Fruit fly (Drosophila melanogaster) whole organism, embryonic: ENCODE results near the gene udt.

Experiments
- Asciz ChIP-seq: fragments of 200-800 bp; sonication (Bioruptor generic); optimal IDR thresholded peaks from 2 replicates; lab custom pipeline; 2017; ENCODE audit warnings: missing biosample characterization, mild to moderate bottlenecking, missing genetic modification characterization, missing genetic modification reagents
- Bteb2 ChIP-seq: fragments of 200-800 bp; sonication (Bioruptor generic); optimal IDR thresholded peaks from 2 replicates; lab custom pipeline; 2016; ENCODE audit warnings: missing biosample characterization, missing genetic modification characterization
- CG10321 ChIP-seq: fragments of 200-800 bp; sonication (Bioruptor generic); IDR thresholded peaks from 2 replicates; pipeline ENCODE4 v1.3.6; 2022; ENCODE audit warnings: missing biosample characterization, missing genetic modification characterization
- CG11695 ChIP-seq: fragments of 200-800 bp; sonication (Bioruptor generic); IDR thresholded peaks from 3 replicates; pipeline ENCODE4 v1.3.6; 2022; ENCODE audit warnings: missing biosample characterization, missing genetic modification characterization
- CG13894 ChIP-seq: fragments of 200-800 bp; sonication (Bioruptor generic); optimal IDR thresholded peaks from 3 replicates; lab custom pipeline; 2018; ENCODE audit warnings: missing biosample characterization, mild to moderate bottlenecking, missing genetic modification characterization, moderate library complexity
- CG14667 ChIP-seq: fragments of 200-800 bp; sonication (Bioruptor generic); IDR thresholded peaks from 2 replicates; pipeline ENCODE4 v1.3.6; 2022; ENCODE audit warnings: missing biosample characterization, missing genetic modification characterization
- CG15011 ChIP-seq: fragments of 200-800 bp; sonication (Bioruptor generic); optimal IDR thresholded peaks from 3 replicates; lab custom pipeline; 2018; ENCODE audit warnings: missing biosample characterization, mild to moderate bottlenecking, missing genetic modification characterization
- CG15601 ChIP-seq: fragments of 200-800 bp; sonication (Bioruptor generic); optimal IDR thresholded peaks from 3 replicates; lab custom pipeline; 2019; ENCODE audit warnings: missing biosample characterization, mild to moderate bottlenecking, missing genetic modification characterization, moderate library complexity
- CG17568 ChIP-seq: fragments of 200-800 bp; sonication (Bioruptor generic); optimal IDR thresholded peaks from 2 replicates; lab custom pipeline; 2018; ENCODE audit warnings: missing biosample characterization, mild to moderate bottlenecking, missing genetic modification characterization, moderate library complexity
- CG17612 ChIP-seq: fragments of 200-800 bp; sonication (Bioruptor generic); IDR thresholded peaks from 2 replicates; pipeline ENCODE4 v1.3.6; 2022; ENCODE audit warnings: missing biosample characterization, missing genetic modification characterization
- CG18619 ChIP-seq: fragments of 200-800 bp; sonication (Bioruptor generic); optimal IDR thresholded peaks from 3 replicates; lab custom pipeline; 2017; ENCODE audit warnings: missing biosample characterization, mild to moderate bottlenecking, missing genetic modification characterization
- CG2129 ChIP-seq: fragments of 200-800 bp; sonication (Bioruptor generic); IDR thresholded peaks from 2 replicates; pipeline ENCODE4 v1.3.6; 2022; ENCODE audit warnings: missing biosample characterization, missing genetic modification characterization; ENCODE audit not compliant: partially characterized antibody
- CG2199 ChIP-seq: fragments of 200-800 bp; sonication (Bioruptor generic); IDR thresholded peaks from 3 replicates; pipeline ENCODE4 v1.3.6; 2022; ENCODE audit warnings: missing biosample characterization, missing genetic modification characterization
- CG2678 ChIP-seq: fragments of 200-800 bp; sonication (Bioruptor generic); optimal IDR thresholded peaks from 3 replicates; lab custom pipeline; 2019; ENCODE audit warnings: missing biosample characterization, mild to moderate bottlenecking, missing genetic modification characterization, moderate library complexity
- CG2712 ChIP-seq: fragments of 200-800 bp; optimal IDR thresholded peaks from 3 replicates; lab custom pipeline; 2019; ENCODE audit warnings: missing biosample characterization, mild to moderate bottlenecking, missing genetic modification characterization, moderate library complexity
- CG2875 ChIP-seq: fragments of 200-800 bp; sonication (Bioruptor generic); optimal IDR thresholded peaks from 2 replicates; lab custom pipeline; 2017; ENCODE audit warnings: missing biosample characterization, mild to moderate bottlenecking, missing genetic modification characterization, missing genetic modification reagents
- CG3847 ChIP-seq: fragments of 200-800 bp; sonication (Bioruptor generic); IDR thresholded peaks from 2 replicates; pipeline ENCODE4 v1.3.6; 2022; ENCODE audit warnings: missing biosample characterization, missing genetic modification characterization
- CG4707 ChIP-seq: fragments of 200-800 bp; sonication (Bioruptor generic); optimal IDR thresholded peaks from 2 replicates; lab custom pipeline; 2018; ENCODE audit warnings: missing biosample characterization, mild to moderate bottlenecking, missing genetic modification characterization, moderate library complexity
- CG7928 ChIP-seq: fragments of 200-800 bp; sonication (Bioruptor generic); optimal IDR thresholded peaks from 2 replicates; lab custom pipeline; 2017; ENCODE audit warnings: missing biosample characterization, mild to moderate bottlenecking, missing genetic modification characterization
- CG7963 ChIP-seq: fragments of 200-800 bp; sonication (Bioruptor generic); IDR thresholded peaks from 3 replicates; pipeline ENCODE4 v1.3.6; 2022; ENCODE audit warnings: missing biosample characterization, missing genetic modification characterization; ENCODE audit not compliant: partially characterized antibody
- CG8290 ChIP-seq, 3 experiments: fragments of 200-800 bp; sonication (Bioruptor generic); optimal IDR thresholded peaks; 2 replicates each; lab custom pipeline; 2016 to 2019; ENCODE audit warnings: missing biosample characterization in 3 of 3, missing genetic modification characterization in 3 of 3, mild to moderate bottlenecking in 2 of 3, moderate library complexity in 1 of 3
- CG9876 ChIP-seq: fragments of 200-800 bp; sonication (Bioruptor generic); optimal IDR thresholded peaks from 2 replicates; lab custom pipeline; 2016; ENCODE audit warnings: missing biosample characterization, missing genetic modification characterization
- CrebB ChIP-seq: fragments of 200-800 bp; sonication (Bioruptor generic); optimal IDR thresholded peaks from 3 replicates; lab custom pipeline; 2018; ENCODE audit warnings: missing biosample characterization, mild to moderate bottlenecking, missing genetic modification characterization
- Deaf1 ChIP-seq: fragments of 200-800 bp; optimal IDR thresholded peaks from 3 replicates; lab custom pipeline; 2019; ENCODE audit warnings: missing biosample characterization, mild to moderate bottlenecking, missing genetic modification characterization, moderate library complexity
- ERR ChIP-seq: fragments of 200-800 bp; sonication (Bioruptor generic); optimal IDR thresholded peaks from 2 replicates; lab custom pipeline; 2016; ENCODE audit warnings: missing biosample characterization, missing genetic modification characterization
- Fer1 ChIP-seq: fragments of 200-800 bp; sonication (Bioruptor generic); optimal IDR thresholded peaks from 2 replicates; lab custom pipeline; 2017; ENCODE audit warnings: missing biosample characterization, mild to moderate bottlenecking, missing genetic modification characterization
- Lhr ChIP-seq: fragments of 200-800 bp; sonication (Bioruptor generic); optimal IDR thresholded peaks from 3 replicates; lab custom pipeline; 2017; ENCODE audit warnings: mild to moderate bottlenecking, missing biosample characterization, missing genetic modification reagents, missing genetic modification characterization
- Meics ChIP-seq: fragments of 200-800 bp; sonication (Bioruptor generic); optimal IDR thresholded peaks from 2 replicates; lab custom pipeline; 2017; ENCODE audit warnings: missing biosample characterization, mild to moderate bottlenecking, missing genetic modification characterization
- Myb ChIP-seq: fragments of 200-800 bp; sonication (Bioruptor generic); optimal IDR thresholded peaks from 2 replicates; lab custom pipeline; 2016; ENCODE audit warnings: missing biosample characterization, missing genetic modification characterization
- NC2β ChIP-seq: fragments of 200-800 bp; sonication (Bioruptor generic); optimal IDR thresholded peaks from 2 replicates; lab custom pipeline; 2016; ENCODE audit warnings: missing biosample characterization, missing genetic modification characterization
- Xrp1 ChIP-seq: fragments of 200-800 bp; sonication (Bioruptor generic); IDR thresholded peaks from 2 replicates; pipeline ENCODE4 v1.3.6; 2022; ENCODE audit warnings: missing biosample characterization, missing genetic modification characterization
- br ChIP-seq: fragments of >200 bp; optimal IDR thresholded peaks from 2 replicates; lab custom pipeline; 2017
- crp ChIP-seq, 2 experiments: fragments of 200-800 bp; sonication (Bioruptor generic); optimal IDR thresholded peaks; 2 replicates in 1 of 2; 3 replicates in 1 of 2; lab custom pipeline; 2017; ENCODE audit warnings: missing biosample characterization in 2 of 2, missing genetic modification characterization in 2 of 2, mild to moderate bottlenecking in 1 of 2, moderate library complexity in 1 of 2
- dimm ChIP-seq: fragments of 200-800 bp; sonication (Bioruptor generic); IDR thresholded peaks from 2 replicates; pipeline ENCODE4 v1.3.6; 2022; ENCODE audit warnings: missing biosample characterization, missing genetic modification characterization
- emc ChIP-seq: fragments of 200-800 bp; sonication (Bioruptor generic); optimal IDR thresholded peaks from 2 replicates; lab custom pipeline; 2016; ENCODE audit warnings: missing biosample characterization, missing genetic modification characterization
- ems ChIP-seq: fragments of 200-800 bp; sonication (Bioruptor generic); optimal IDR thresholded peaks from 3 replicates; lab custom pipeline; 2016; ENCODE audit warnings: missing biosample characterization, missing genetic modification characterization
- ewg ChIP-seq: fragments of 200-800 bp; sonication (Bioruptor generic); optimal IDR thresholded peaks from 3 replicates; lab custom pipeline; 2017; ENCODE audit warnings: mild to moderate bottlenecking, missing biosample characterization, missing genetic modification reagents, missing genetic modification characterization
- fd102C ChIP-seq: fragments of 200-800 bp; sonication (Bioruptor generic); optimal IDR thresholded peaks from 2 replicates; lab custom pipeline; 2018; ENCODE audit warnings: missing biosample characterization, mild to moderate bottlenecking, missing genetic modification characterization, moderate library complexity
- her ChIP-seq: fragments of 200-800 bp; sonication (Bioruptor generic); optimal IDR thresholded peaks from 2 replicates; lab custom pipeline; 2016; ENCODE audit warnings: missing biosample characterization, missing genetic modification characterization
- ken ChIP-seq: fragments of 200-800 bp; sonication (Bioruptor generic); IDR thresholded peaks from 3 replicates; pipeline ENCODE4 v1.3.6; 2022; ENCODE audit warnings: missing biosample characterization, missing genetic modification characterization
- lab ChIP-seq: fragments of 200-800 bp; sonication (Bioruptor generic); optimal IDR thresholded peaks from 3 replicates; lab custom pipeline; 2017; ENCODE audit warnings: missing biosample characterization, missing genetic modification characterization, mild to moderate bottlenecking, moderate library complexity, missing genetic modification reagents
- luna ChIP-seq: fragments of 200-800 bp; sonication (Bioruptor generic); optimal IDR thresholded peaks from 2 replicates; lab custom pipeline; 2016; ENCODE audit warnings: missing biosample characterization, missing genetic modification characterization
- org-1 ChIP-seq: fragments of 200-800 bp; sonication (Bioruptor generic); optimal IDR thresholded peaks from 2 replicates; lab custom pipeline; 2017; ENCODE audit warnings: missing biosample characterization, missing genetic modification characterization
- sim ChIP-seq: fragments of 200-800 bp; sonication (Bioruptor generic); IDR thresholded peaks from 2 replicates; pipeline ENCODE4 v1.3.6; 2022; ENCODE audit warnings: missing biosample characterization, missing genetic modification characterization
- tup ChIP-seq: fragments of 200-800 bp; sonication (Bioruptor generic); optimal IDR thresholded peaks from 2 replicates; lab custom pipeline; 2016; ENCODE audit warnings: missing biosample characterization, mild to moderate bottlenecking, missing genetic modification characterization, moderate library complexity
- unpg ChIP-seq: fragments of 200-800 bp; sonication (Bioruptor generic); optimal IDR thresholded peaks from 3 replicates; lab custom pipeline; 2018; ENCODE audit warnings: missing biosample characterization, mild to moderate bottlenecking, missing genetic modification characterization, moderate library complexity
- vfl ChIP-seq: fragments of 200-800 bp; sonication (Bioruptor generic); optimal IDR thresholded peaks from 2 replicates; lab custom pipeline; 2016; ENCODE audit warnings: missing biosample characterization, missing genetic modification characterization
- wek ChIP-seq: fragments of 200-800 bp; sonication (Bioruptor generic); optimal IDR thresholded peaks from 3 replicates; lab custom pipeline; 2018; ENCODE audit warnings: missing biosample characterization, mild to moderate bottlenecking, missing genetic modification characterization, moderate library complexity
- zfh2 ChIP-seq: fragments of 200-800 bp; sonication (Bioruptor generic); optimal IDR thresholded peaks from 2 replicates; lab custom pipeline; 2016; ENCODE audit warnings: missing biosample characterization, missing genetic modification characterization

Gene udt

DNA sequence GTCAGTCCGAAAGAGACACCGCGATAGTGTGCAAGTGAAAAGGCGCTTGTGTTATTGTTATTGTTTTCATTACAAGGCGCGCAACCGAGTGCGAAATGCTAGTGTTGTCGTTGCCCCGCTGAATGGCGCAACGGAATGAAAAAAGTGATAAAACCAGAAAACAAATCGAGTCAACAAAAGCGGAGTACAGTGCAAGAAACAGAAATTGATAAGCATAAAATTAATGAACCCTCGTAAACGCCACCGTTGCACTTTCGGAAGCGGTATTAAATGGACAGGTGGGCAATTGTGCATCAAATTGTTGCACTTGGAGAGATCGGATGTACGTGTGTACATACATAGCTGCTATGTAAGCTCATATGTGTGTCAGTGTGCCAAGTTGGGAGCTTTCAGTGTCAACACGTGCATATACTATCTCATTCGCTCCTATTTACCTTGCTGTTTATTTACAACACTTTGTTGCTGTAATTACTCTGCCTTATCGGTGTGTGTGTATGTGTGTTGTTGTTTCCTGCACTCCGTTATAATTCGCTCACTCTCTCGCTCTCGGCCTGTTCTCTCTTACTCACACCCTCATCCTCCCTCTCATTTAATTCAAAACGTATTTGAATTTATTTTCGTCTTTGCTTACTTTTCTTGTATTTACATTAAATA is 39.6 kb downstream of the udt start (continued):
- TF ChIP-seq Lhr (GFP tag; lab: Kevin White, UChicago) = no peak
- TF ChIP-seq tup (GFP tag; lab: Kevin White, UChicago) = no peak
- peak; percentile 56 for TF ChIP-seq lab (GFP tag; lab: Kevin White, UChicago)
- TF ChIP-seq ewg (GFP tag; lab: Kevin White, UChicago) = no peak
- TF ChIP-seq sim = peak; percentile 72
- TF ChIP-seq fd102C (GFP tag; lab: Kevin White, UChicago) = no peak
- no peak for TF ChIP-seq NC2β (GFP tag; lab: Kevin White, UChicago)
- no peak for TF ChIP-seq CG14667
- no peak for TF ChIP-seq emc (GFP tag; lab: Kevin White, UChicago)
- TF ChIP-seq CG2712 (tag; lab: Kevin White, UChicago) = peak; percentile 48
- TF ChIP-seq ERR = no peak
- no peak for TF ChIP-seq vfl (GFP tag; lab: Kevin White, UChicago)
- TF ChIP-seq CG2875 (GFP tag; lab: Kevin White, UChicago) = peak; percentile 68
- no peak for TF ChIP-seq CG7928 (GFP tag; lab: Kevin White, UChicago)
- TF ChIP-seq her (GFP tag; lab: Kevin White, UChicago) = peak; percentile 27
- TF ChIP-seq wek (GFP tag; lab: Kevin White, UChicago) = peak; percentile 83
- TF ChIP-seq Bteb2 = no peak
- TF ChIP-seq CG2129 (GFP tag; lab: Robert Waterston, UW) = no peak
- peak; percentile 25 for TF ChIP-seq CG9876
- peak; percentile 83 for TF ChIP-seq CG2678 (tag; lab: Kevin White, UChicago)
- TF ChIP-seq CG18619 = no peak
- no peak for TF ChIP-seq Deaf1 (tag; lab: Kevin White, UChicago)
- TF ChIP-seq CG17568 (GFP tag; lab: Kevin White, UChicago) = peak; percentile 48
- peak; percentile 22 for TF ChIP-seq Myb
- TF ChIP-seq CG2199 (GFP tag; lab: Robert Waterston, UW) = 0 out of 3 replicates have a peak, but pooled peaks have one; percentile 42
- no peak for TF ChIP-seq CG17612 (GFP tag; lab: Robert Waterston, UW)
- TF ChIP-seq CG13894 (tag; lab: Kevin White, UChicago) = no peak
- TF ChIP-seq Asciz (GFP tag; lab: Kevin White, UChicago) = peak; percentile 96
- peak; percentile 90 for TF ChIP-seq Xrp1
- no peak for TF ChIP-seq CG3847 (GFP tag; lab: Robert Waterston, UW)
- TF ChIP-seq CG8290 (GFP tag; optimal IDR thresholded peaks at IDR 0.05; lab: Kevin White, UChicago) = peak; percentile 37
- peak in 1 of 2 experiments; percentile 51 for TF ChIP-seq CG8290 (tag; optimal IDR thresholded peaks at IDR 0.05; lab: Kevin White, UChicago)
- 0 out of 3 replicates have a peak, but pooled peaks have one; percentile 12 for TF ChIP-seq ken (GFP tag; lab: Robert Waterston, UW)
- TF ChIP-seq CrebB (tag; lab: Kevin White, UChicago) = peak; percentile 48
- no peak for TF ChIP-seq zfh2 (GFP tag; lab: Kevin White, UChicago)
- no peak for TF ChIP-seq CG15011 (GFP tag; lab: Kevin White, UChicago)
- TF ChIP-seq luna (GFP tag; lab: Kevin White, UChicago) = no peak
- peak; percentile 46 for TF ChIP-seq org-1 (GFP tag; lab: Kevin White, UChicago)
- peak; percentile 80 for TF ChIP-seq Fer1 (GFP tag; lab: Kevin White, UChicago)
- TF ChIP-seq CG15601 (tag; lab: Kevin White, UChicago) = peak; percentile 60
- peak; percentile 23 for TF ChIP-seq ems (GFP tag; lab: Kevin White, UChicago)
- peak; percentile 68 for TF ChIP-seq Meics (GFP tag; lab: Kevin White, UChicago)
- TF ChIP-seq dimm = peak; percentile 39; the same call in 1 of the 2 replicates
- TF ChIP-seq CG7963 = no peak
- no peak for TF ChIP-seq crp (GFP tag; optimal IDR thresholded peaks at IDR 0.05; lab: Kevin White, UChicago)
- TF ChIP-seq CG4707 (GFP tag; lab: Kevin White, UChicago) = peak; percentile 59
- TF ChIP-seq br (lab: Kevin White, UChicago) = no peak
- TF ChIP-seq CG11695 = peak; percentile 44; the same call in 1 of the 3 replicates
- TF ChIP-seq unpg = no peak
- TF ChIP-seq CG10321 (GFP tag; lab: Robert Waterston, UW) = peak; percentile 51
